Fruit fly (Drosophila melanogaster): ENCODE data around the gene CG4199.
A peak's percentile ranks its signal among the peaks of the same experiment; 100 is the strongest.

CG4199 gene

DNA sequence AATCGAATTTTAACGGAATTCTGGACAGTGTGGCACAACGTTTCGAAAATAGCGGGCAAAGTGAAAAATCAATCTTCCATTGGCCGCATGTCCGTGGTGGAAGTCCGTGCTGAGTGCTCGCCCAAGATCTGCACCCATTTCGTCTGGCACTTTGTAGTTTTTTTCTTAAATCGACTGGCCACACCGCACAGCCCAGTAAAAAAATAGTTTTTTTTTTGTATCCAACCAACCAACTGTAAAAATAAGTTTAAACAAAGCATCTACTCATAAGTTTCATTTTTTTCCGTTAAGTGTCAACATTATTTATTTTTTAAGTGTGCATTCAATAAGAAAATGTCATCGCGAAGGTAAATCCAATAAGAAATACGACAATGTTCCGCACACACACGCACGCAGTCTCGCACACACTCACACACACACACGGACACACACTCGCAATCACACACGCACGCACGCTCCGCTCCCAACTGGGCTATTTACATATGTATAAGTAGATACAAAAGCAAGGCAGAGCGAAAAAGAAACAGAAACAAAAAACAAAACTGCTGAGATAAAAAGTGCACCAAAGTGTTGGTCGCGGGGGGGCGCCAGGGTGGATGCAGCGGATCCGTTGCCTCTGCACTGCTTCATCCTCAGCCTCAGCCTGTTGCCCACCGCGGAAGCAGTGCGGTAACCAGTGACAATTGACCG, 20.9 kb upstream of the CG4199 start, which contains the start of gene csw (continued):
- no peak for TF ChIP-seq CG9437 (GFP tag; optimal IDR thresholded peaks at IDR 0.05)
- TF ChIP-seq CG6765 (GFP tag; optimal IDR thresholded peaks at IDR 0.05) = no peak
- TF ChIP-seq nerfin-2 (GFP tag; IDR thresholded peaks at IDR 0.05; ENCODE audit: partially characterized antibody) = no peak
- no peak for TF ChIP-seq CG8388 (GFP tag; optimal IDR thresholded peaks at IDR 0.05)
- TF ChIP-seq CG6683 (GFP tag; optimal IDR thresholded peaks at IDR 0.05) = no peak
- TF ChIP-seq tx (GFP tag; optimal IDR thresholded peaks at IDR 0.05) = peak; percentile 49
- peak; percentile 40; the same call in 1 of the 2 replicates for TF ChIP-seq CG17328 (GFP tag; IDR thresholded peaks at IDR 0.05)
- TF ChIP-seq bsh (GFP tag; optimal IDR thresholded peaks at IDR 0.05) = peak in 1 of 2 experiments; percentile 90
- no peak for TF ChIP-seq run (tag; optimal IDR thresholded peaks at IDR 0.05)
- no peak for TF ChIP-seq Scr (GFP tag; IDR thresholded peaks at IDR 0.05; ENCODE audit: partially characterized antibody)
- peak; percentile 5 for TF ChIP-seq HHEX (GFP tag; optimal IDR thresholded peaks at IDR 0.05)
- TF ChIP-seq CG4404 (GFP tag; IDR thresholded peaks at IDR 0.05) = peak; percentile 32; the same call in 1 of the 2 replicates
- TF ChIP-seq CG18262 (tag; optimal IDR thresholded peaks at IDR 0.05) = no peak
- peak; percentile 11; the same call in 1 of the 2 replicates for TF ChIP-seq CG6272 (GFP tag; IDR thresholded peaks at IDR 0.05)
- TF ChIP-seq knrl (GFP tag; IDR thresholded peaks at IDR 0.05; ENCODE audit: partially characterized antibody) = peak; percentile 21; the same call in 1 of the 3 replicates

DNA sequence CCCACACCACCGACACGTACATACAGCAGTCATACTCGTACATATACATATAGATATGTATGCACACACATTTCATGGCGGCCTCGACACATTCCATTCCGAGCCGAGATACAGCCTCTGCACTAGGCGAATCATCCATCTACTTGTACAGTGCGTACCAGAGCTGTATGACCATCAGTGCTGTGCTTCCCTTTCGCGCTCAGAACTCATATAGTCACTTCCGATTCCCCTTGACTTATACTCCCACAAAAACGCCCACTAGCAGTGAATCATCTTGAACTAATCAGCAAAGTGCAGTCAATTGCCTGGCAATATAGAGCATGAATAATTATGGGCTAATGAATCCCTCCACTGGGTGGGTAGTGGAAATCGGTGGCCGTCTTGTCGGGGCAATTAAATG, 16.5 kb upstream of the CG4199 start:
- TF ChIP-seq jigr1 (GFP tag; IDR thresholded peaks at IDR 0.05) (no peak), CG11695 (GFP tag; IDR thresholded peaks at IDR 0.05) (peak; percentile 80), al (GFP tag; IDR thresholded peaks at IDR 0.05) (no peak), kay (GFP tag; optimal IDR thresholded peaks at IDR 0.05) (peak; percentile 26), CG3281 (GFP tag; optimal IDR thresholded peaks at IDR 0.05) (no peak), NK7.1 (GFP tag; optimal IDR thresholded peaks at IDR 0.05) (no peak), Atf-2 (GFP tag; optimal IDR thresholded peaks at IDR 0.05) (no peak), CG43689 (GFP tag; IDR thresholded peaks at IDR 0.05) (no peak), C15 (GFP tag; IDR thresholded peaks at IDR 0.05) (no peak), ssp (GFP tag; IDR thresholded peaks at IDR 0.05) (no peak), bbx (GFP tag; IDR thresholded peaks at IDR 0.05; ENCODE audit: partially characterized antibody) (no peak), B-H2 (GFP tag; optimal IDR thresholded peaks at IDR 0.05) (no peak), Deaf1 (tag; optimal IDR thresholded peaks at IDR 0.05) (peak; percentile 3), tna (GFP tag; IDR thresholded peaks at IDR 0.05; ENCODE audit: partially characterized antibody) (no peak), lbe (GFP tag; optimal IDR thresholded peaks at IDR 0.05) (no peak), CG17612 (GFP tag; IDR thresholded peaks at IDR 0.05) (no peak), CG10543 (GFP tag; optimal IDR thresholded peaks at IDR 0.05) (peak; percentile 14), pita (GFP tag; optimal IDR thresholded peaks at IDR 0.05) (no peak), CrebB (tag; optimal IDR thresholded peaks at IDR 0.05) (no peak), CG3995 (GFP tag; optimal IDR thresholded peaks at IDR 0.05) (no peak), CG8388 (GFP tag; optimal IDR thresholded peaks at IDR 0.05) (peak; percentile 13), chinmo (GFP tag; IDR thresholded peaks at IDR 0.05; ENCODE audit: partially characterized antibody) (0 out of 4 replicates have a peak, but pooled peaks have one; percentile 19), CG10654 (GFP tag; optimal IDR thresholded peaks at IDR 0.05) (no peak), CG2889 (GFP tag; IDR thresholded peaks at IDR 0.05) (no peak), CG6791 (GFP tag; IDR thresholded peaks at IDR 0.05; ENCODE audit: partially characterized antibody) (no peak), CkIIα-i1 (GFP tag; IDR thresholded peaks at IDR 0.05) (no peak), CG18764 (GFP tag; optimal IDR thresholded peaks at IDR 0.05) (no peak), stc (GFP tag; IDR thresholded peaks at IDR 0.05) (no peak), cg (GFP tag; optimal IDR thresholded peaks at IDR 0.05) (peak; percentile 28), ap (GFP tag; IDR thresholded peaks at IDR 0.05) (no peak), unpg (GFP tag; optimal IDR thresholded peaks at IDR 0.05) (no peak), Med (GFP tag) (peak; percentile 71), CG11560 (tag; IDR thresholded peaks at IDR 0.05) (no peak), CG3847 (GFP tag; IDR thresholded peaks at IDR 0.05) (no peak), Fer3 (tag; optimal IDR thresholded peaks at IDR 0.05) (no peak)

Data from whole organism, embryonic.